Fruit fly (Drosophila melanogaster): Measurements from ENCODE around the gene CG16825.

DNA sequence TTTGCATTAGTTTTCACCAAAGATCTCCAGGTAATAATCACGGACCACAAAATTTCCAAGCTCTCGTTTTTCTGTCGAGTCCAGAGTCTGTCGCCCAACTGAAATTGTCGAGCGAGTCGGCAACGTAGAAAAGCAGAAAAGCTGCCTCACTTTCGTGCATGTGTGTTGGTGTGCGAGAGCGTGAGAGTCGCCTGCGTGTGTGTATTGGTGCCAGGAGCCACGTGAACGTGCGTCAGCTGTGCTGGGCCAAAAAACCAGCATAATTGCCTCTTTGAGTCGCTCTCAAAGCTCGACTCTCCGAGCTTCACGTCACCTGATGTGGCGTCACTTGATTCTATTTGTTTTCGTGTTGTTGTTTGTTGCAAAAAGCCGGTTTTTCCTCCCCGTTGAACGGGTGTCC lies 26.4 kb downstream of the CG16825 start, which contains the start of gene hbt:
- no peak for TF ChIP-seq psq (optimal IDR thresholded peaks at IDR 0.05)
- TF ChIP-seq h (optimal IDR thresholded peaks at IDR 0.05) = no peak
